Fruit fly (Drosophila melanogaster): ENCODE measurements around the gene AttD.

DNA sequence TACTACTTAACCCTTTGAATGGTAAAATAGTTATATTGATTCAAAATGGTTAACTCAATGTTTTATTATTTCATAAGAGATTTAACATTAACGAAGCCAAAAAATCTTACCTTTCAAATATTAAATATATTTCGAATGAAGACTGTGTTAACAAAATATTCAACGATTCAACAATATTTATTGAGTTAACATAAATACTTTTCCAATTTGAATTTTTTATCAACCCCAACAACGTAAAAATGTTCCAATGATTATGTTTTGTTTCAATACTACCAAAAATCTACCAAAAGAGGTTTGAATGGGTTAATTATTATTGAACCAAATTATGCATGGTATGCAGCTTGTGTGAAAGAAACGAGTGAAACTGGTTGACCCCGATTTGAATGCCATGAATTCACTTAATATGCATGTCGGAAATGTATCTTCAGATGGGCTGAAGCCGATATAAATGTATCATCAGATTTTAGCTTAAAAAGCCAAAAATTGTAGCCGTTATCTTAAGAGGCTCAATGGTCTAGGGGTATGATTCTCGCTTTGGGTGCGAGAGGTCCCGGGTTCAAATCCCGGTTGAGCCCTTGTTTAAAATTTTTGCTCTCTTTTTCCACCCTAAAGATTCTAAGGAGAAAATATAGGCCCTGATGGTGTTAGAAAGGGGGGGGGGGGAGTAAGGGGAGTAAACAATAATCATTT is 6.3 kb downstream of the AttD start:
- TF ChIP-seq peb (GFP tag; IDR thresholded peaks at IDR 0.05) (no peak), CG10654 (GFP tag; optimal IDR thresholded peaks at IDR 0.05) (no peak), tap (tag; optimal IDR thresholded peaks at IDR 0.05) (no peak), CG7928 (GFP tag; optimal IDR thresholded peaks at IDR 0.05) (no peak), CG12744 (GFP tag; optimal IDR thresholded peaks at IDR 0.05) (no peak), Hmx (GFP tag; optimal IDR thresholded peaks at IDR 0.05) (no peak), sisA (GFP tag; IDR thresholded peaks at IDR 0.05) (no peak), pan (optimal IDR thresholded peaks at IDR 0.05) (no peak), pan (GFP tag; optimal IDR thresholded peaks at IDR 0.05 in 1 of 2, IDR thresholded peaks at IDR 0.05 in 1 of 2) (no peak), Hr78 (GFP tag; optimal IDR thresholded peaks at IDR 0.05) (peak in 1 of 2 experiments; percentile 32), CG12769 (tag; optimal IDR thresholded peaks at IDR 0.05) (no peak), Sox100B (GFP tag; optimal IDR thresholded peaks at IDR 0.05) (peak; percentile 15), CG16779 (GFP tag; IDR thresholded peaks at IDR 0.05) (no peak), fd64A (GFP tag; optimal IDR thresholded peaks at IDR 0.05) (no peak)
